Fruit fly (Drosophila melanogaster): ENCODE measurements around the gene CG31974.

CG31974 gene

dm6 chr2L:143088-143487 lies at the start of gene CG31974, which contains the start of gene CG11454:
TSS of gene CG31974 (minus strand) at chr2L:143091.
TSS of gene CG11454 (plus strand) at chr2L:143323.
- no peak for TF ChIP-seq Myc (optimal IDR thresholded peaks at IDR 0.05)
- no peak for TF ChIP-seq h (optimal IDR thresholded peaks at IDR 0.05)
- TF ChIP-seq Sin3A (optimal IDR thresholded peaks at IDR 0.05), result no peak
- no peak for TF ChIP-seq psq (optimal IDR thresholded peaks at IDR 0.05)
- no peak for TF ChIP-seq ttk (optimal IDR thresholded peaks at IDR 0.05)
- TF ChIP-seq insv (optimal IDR thresholded peaks at IDR 0.05), result no peak

- TF ChIP-seq insv (optimal IDR thresholded peaks at IDR 0.05) (no peak), Myc (optimal IDR thresholded peaks at IDR 0.05) (no peak), h (optimal IDR thresholded peaks at IDR 0.05) (no peak), ttk (optimal IDR thresholded peaks at IDR 0.05) (no peak), psq (optimal IDR thresholded peaks at IDR 0.05) (no peak), Sin3A (optimal IDR thresholded peaks at IDR 0.05) (no peak)
These were observed 39.7 kb upstream of the CG31974 start for dm6 chr2L:182360-183144.

dm6 chr2L:181020-181419 lies 38.1 kb upstream of the CG31974 start:
- TF ChIP-seq psq (optimal IDR thresholded peaks at IDR 0.05), result no peak
- no peak for TF ChIP-seq Myc (optimal IDR thresholded peaks at IDR 0.05)
- TF ChIP-seq Sin3A (optimal IDR thresholded peaks at IDR 0.05), result no peak

- TF ChIP-seq Myc (optimal IDR thresholded peaks at IDR 0.05) (no peak), insv (optimal IDR thresholded peaks at IDR 0.05) (no peak), h (optimal IDR thresholded peaks at IDR 0.05) (no peak), ttk (optimal IDR thresholded peaks at IDR 0.05) (no peak), Sin3A (optimal IDR thresholded peaks at IDR 0.05) (no peak), psq (optimal IDR thresholded peaks at IDR 0.05) (no peak)
These were observed 36.2 kb upstream of the CG31974 start for dm6 chr2L:179119-179518.

dm6 chr2L:175727-176126 lies 32.8 kb upstream of the CG31974 start:
- TF ChIP-seq ttk (optimal IDR thresholded peaks at IDR 0.05) (no peak), h (optimal IDR thresholded peaks at IDR 0.05) (no peak), Sin3A (optimal IDR thresholded peaks at IDR 0.05) (no peak), psq (optimal IDR thresholded peaks at IDR 0.05) (no peak)

- no peak for TF ChIP-seq insv (optimal IDR thresholded peaks at IDR 0.05)
These were observed 28.8 kb upstream of the CG31974 start for dm6 chr2L:171499-172250.

dm6 chr2L:170383-170782 lies 27.5 kb upstream of the CG31974 start:
- no peak for TF ChIP-seq insv (optimal IDR thresholded peaks at IDR 0.05)
- no peak for TF ChIP-seq psq (optimal IDR thresholded peaks at IDR 0.05)
- TF ChIP-seq ttk (optimal IDR thresholded peaks at IDR 0.05), result no peak
- TF ChIP-seq Myc (optimal IDR thresholded peaks at IDR 0.05), result no peak
- TF ChIP-seq h (optimal IDR thresholded peaks at IDR 0.05), result no peak
- no peak for TF ChIP-seq Sin3A (optimal IDR thresholded peaks at IDR 0.05)

- TF ChIP-seq psq (optimal IDR thresholded peaks at IDR 0.05) (no peak), ttk (optimal IDR thresholded peaks at IDR 0.05) (no peak), Sin3A (optimal IDR thresholded peaks at IDR 0.05) (no peak), insv (optimal IDR thresholded peaks at IDR 0.05) (no peak), Myc (optimal IDR thresholded peaks at IDR 0.05) (no peak), h (optimal IDR thresholded peaks at IDR 0.05) (no peak)
These were observed 25.5 kb upstream of the CG31974 start for dm6 chr2L:168270-168901.

dm6 chr2L:166115-167069 lies 23.5 kb upstream of the CG31974 start:
- TF ChIP-seq h (optimal IDR thresholded peaks at IDR 0.05) (no peak), Myc (optimal IDR thresholded peaks at IDR 0.05) (no peak), psq (optimal IDR thresholded peaks at IDR 0.05) (no peak), insv (optimal IDR thresholded peaks at IDR 0.05) (no peak), Sin3A (optimal IDR thresholded peaks at IDR 0.05) (no peak), ttk (optimal IDR thresholded peaks at IDR 0.05) (no peak)

dm6 chr2L:165253-165890 lies 22.5 kb upstream of the CG31974 start:
- no peak for TF ChIP-seq h (optimal IDR thresholded peaks at IDR 0.05)
- no peak for TF ChIP-seq Myc (optimal IDR thresholded peaks at IDR 0.05)
- TF ChIP-seq psq (optimal IDR thresholded peaks at IDR 0.05), result no peak
- TF ChIP-seq ttk (optimal IDR thresholded peaks at IDR 0.05), result no peak
- TF ChIP-seq insv (optimal IDR thresholded peaks at IDR 0.05), result no peak
- no peak for TF ChIP-seq Sin3A (optimal IDR thresholded peaks at IDR 0.05)

- TF ChIP-seq psq (optimal IDR thresholded peaks at IDR 0.05), result no peak
- TF ChIP-seq h (optimal IDR thresholded peaks at IDR 0.05), result no peak
- TF ChIP-seq insv (optimal IDR thresholded peaks at IDR 0.05), result no peak
- no peak for TF ChIP-seq Myc (optimal IDR thresholded peaks at IDR 0.05)
- TF ChIP-seq ttk (optimal IDR thresholded peaks at IDR 0.05), result no peak
These were observed 20.3 kb upstream of the CG31974 start for dm6 chr2L:163229-163628.

All from Kc167 (cell line).